Worm (Caenorhabditis elegans) whole organism, L3 larva: ENCODE data around the gene B0416.10.
A peak's percentile ranks its signal among the peaks of the same experiment; 100 is the strongest.

Source experiments
- ceh-28 ChIP-seq: fragments of 150-350 bp; optimal IDR thresholded peaks from 2 replicates; lab custom pipeline; 2014; ENCODE audit warnings: missing biosample characterization, missing genetic modification reagents, missing genetic modification characterization
- ceh-9 ChIP-seq: sonication (generic microtip); optimal IDR thresholded peaks from 2 replicates; lab custom pipeline; 2018; ENCODE audit warnings: missing biosample characterization, missing genetic modification characterization
- daf-12 ChIP-seq: fragments of 150-350 bp; optimal IDR thresholded peaks from 2 replicates; lab custom pipeline; 2014; ENCODE audit warnings: missing biosample characterization, missing genetic modification reagents, missing genetic modification characterization
- hmg-11 ChIP-seq: sonication (generic microtip); optimal IDR thresholded peaks from 2 replicates; lab custom pipeline; 2016; ENCODE audit warnings: missing genetic modification characterization, missing compliant biosample characterization
- jun-1 ChIP-seq: fragments of 150-350 bp; optimal IDR thresholded peaks from 2 replicates; lab custom pipeline; 2014; ENCODE audit warnings: missing biosample characterization, missing genetic modification reagents, missing genetic modification characterization
- lin-39 ChIP-seq: fragments of 150-350 bp; optimal IDR thresholded peaks from 2 replicates; lab custom pipeline; 2018; ENCODE audit warnings: missing biosample characterization, missing genetic modification reagents, missing genetic modification characterization
- lsy-12 ChIP-seq: sonication (generic microtip); optimal IDR thresholded peaks from 2 replicates; lab custom pipeline; 2016; ENCODE audit warnings: mild to moderate bottlenecking, missing genetic modification characterization, missing compliant biosample characterization
- mdl-1 ChIP-seq: fragments of 150-350 bp; optimal IDR thresholded peaks from 2 replicates; lab custom pipeline; 2014; ENCODE audit warnings: missing biosample characterization, missing genetic modification characterization
- nhr-11 ChIP-seq: fragments of 150-350 bp; optimal IDR thresholded peaks from 2 replicates; lab custom pipeline; 2014; ENCODE audit warnings: missing biosample characterization, missing genetic modification characterization
- nhr-12 ChIP-seq: fragments of 150-350 bp; optimal IDR thresholded peaks from 2 replicates; lab custom pipeline; 2014; ENCODE audit warnings: missing biosample characterization, missing genetic modification characterization
- nhr-237 ChIP-seq: fragments of 150-350 bp; optimal IDR thresholded peaks from 2 replicates; lab custom pipeline; 2014; ENCODE audit warnings: missing biosample characterization, missing genetic modification characterization
- nhr-67 ChIP-seq: fragments of 150-350 bp; optimal IDR thresholded peaks from 2 replicates; lab custom pipeline; 2014; ENCODE audit warnings: missing biosample characterization, missing genetic modification characterization
- nhr-76 ChIP-seq: fragments of 150-350 bp; sonication (generic microtip); optimal IDR thresholded peaks from 5 replicates; lab custom pipeline; 2014; ENCODE audit warnings: missing biosample characterization, missing genetic modification characterization
- nhr-77 ChIP-seq: fragments of 150-350 bp; optimal IDR thresholded peaks from 2 replicates; lab custom pipeline; 2014; ENCODE audit warnings: missing biosample characterization, missing genetic modification characterization
- snpc-4 ChIP-seq: fragments of 150-350 bp; optimal IDR thresholded peaks from 2 replicates; lab custom pipeline; 2014; ENCODE audit warnings: missing biosample characterization, missing genetic modification characterization
- ztf-11 ChIP-seq: fragments of 150-350 bp; optimal IDR thresholded peaks from 2 replicates; lab custom pipeline; 2014; ENCODE audit warnings: missing biosample characterization, missing genetic modification characterization
- ztf-4 ChIP-seq: fragments of 150-350 bp; optimal IDR thresholded peaks from 2 replicates; lab custom pipeline; 2014; ENCODE audit warnings: missing biosample characterization, missing genetic modification characterization

The B0416.10 gene

ce11 chrX:9225273-9225672, 49.2 kb downstream of the B0416.10 start (continued):
- TF ChIP-seq daf-12 (tag; lab: Kevin White, UChicago): no peak
- TF ChIP-seq lin-39 (tag; lab: Kevin White, UChicago): no peak
- no peak for TF ChIP-seq ztf-11 (tag; lab: Kevin White, UChicago)
- TF ChIP-seq ceh-28 (tag; lab: Kevin White, UChicago): no peak
- TF ChIP-seq lsy-12 (tag; lab: Kevin White, UChicago): peak; percentile 15
- TF ChIP-seq nhr-11 (tag; lab: Kevin White, UChicago): no peak
- TF ChIP-seq mdl-1 (tag; lab: Kevin White, UChicago): no peak
- TF ChIP-seq nhr-77 (tag; lab: Kevin White, UChicago): no peak
- no peak for TF ChIP-seq nhr-76 (tag; lab: Kevin White, UChicago)
- no peak for TF ChIP-seq nhr-237 (tag; lab: Kevin White, UChicago)
- peak; percentile 14 for TF ChIP-seq jun-1 (tag; lab: Kevin White, UChicago)
- no peak for TF ChIP-seq ztf-4 (tag; lab: Kevin White, UChicago)
- TF ChIP-seq ceh-9: no peak
- no peak for TF ChIP-seq snpc-4
- TF ChIP-seq nhr-12 (tag; lab: Kevin White, UChicago): no peak
- peak; percentile 19 for TF ChIP-seq hmg-11 (tag; lab: Kevin White, UChicago)
- TF ChIP-seq nhr-67 (tag; lab: Kevin White, UChicago): no peak
